Fruit fly (Drosophila melanogaster): ENCODE results near the gene CG13895.
A peak's percentile ranks its signal among the peaks of the same experiment; 100 is the strongest.

Gene CG13895

dm6 chr3L:703160-703793 lies 4.7 kb downstream of the CG13895 start:
- TF ChIP-seq CG10366 (GFP tag; IDR thresholded peaks at IDR 0.05) (no peak), Rfx (GFP tag; IDR thresholded peaks at IDR 0.05) (no peak), Dip3 (GFP tag; optimal IDR thresholded peaks at IDR 0.05) (no peak), Deaf1 (tag; optimal IDR thresholded peaks at IDR 0.05) (peak; percentile 23), Hmx (GFP tag; optimal IDR thresholded peaks at IDR 0.05) (no peak), CG14710 (tag; optimal IDR thresholded peaks at IDR 0.05) (no peak), CG2875 (GFP tag; optimal IDR thresholded peaks at IDR 0.05) (no peak), Camta (GFP tag; optimal IDR thresholded peaks at IDR 0.05) (no peak), CHES-1-like (GFP tag; optimal IDR thresholded peaks at IDR 0.05) (no peak), gcm (GFP tag; optimal IDR thresholded peaks at IDR 0.05) (no peak), Poxn (GFP tag; IDR thresholded peaks at IDR 0.05) (no peak), CG3995 (GFP tag; optimal IDR thresholded peaks at IDR 0.05) (no peak), Antp (GFP tag; optimal IDR thresholded peaks at IDR 0.05) (no peak), Asciz (GFP tag; optimal IDR thresholded peaks at IDR 0.05) (no peak), sens (GFP tag) (peak; percentile 42), cas (GFP tag; IDR thresholded peaks at IDR 0.05) (no peak), Mrtf (GFP tag; IDR thresholded peaks at IDR 0.05) (no peak), salm (tag; optimal IDR thresholded peaks at IDR 0.05) (no peak), CG13894 (tag; optimal IDR thresholded peaks at IDR 0.05) (peak; percentile 100), CG33557 (GFP tag; optimal IDR thresholded peaks at IDR 0.05) (no peak), Dip2 (GFP tag; IDR thresholded peaks at IDR 0.05) (no peak), phol (tag; optimal IDR thresholded peaks at IDR 0.05) (no peak), abd-A (tag; optimal IDR thresholded peaks at IDR 0.05) (no peak), lola (GFP tag; optimal IDR thresholded peaks at IDR 0.05) (no peak), Hr78 (GFP tag; optimal IDR thresholded peaks at IDR 0.05) (no peak), hkb (optimal IDR thresholded peaks at IDR 0.05) (no peak), hkb (GFP tag; IDR thresholded peaks at IDR 0.05) (no peak), row (GFP tag; IDR thresholded peaks at IDR 0.05) (0 out of 3 replicates have a peak, but pooled peaks have one; percentile 1), CG3163 (GFP tag; optimal IDR thresholded peaks at IDR 0.05) (no peak), cwo (GFP tag; optimal IDR thresholded peaks at IDR 0.05) (no peak), D19A (tag; optimal IDR thresholded peaks at IDR 0.05) (no peak), Jarid2 (GFP tag; optimal IDR thresholded peaks at IDR 0.05) (no peak)

- TF ChIP-seq ci (GFP tag; IDR thresholded peaks at IDR 0.05) (0 out of 3 replicates have a peak, but pooled peaks have one; percentile 27), jigr1 (GFP tag; IDR thresholded peaks at IDR 0.05) (no peak), peb (GFP tag; IDR thresholded peaks at IDR 0.05) (no peak), CG13894 (tag; optimal IDR thresholded peaks at IDR 0.05) (peak; percentile 98), usp (GFP tag; optimal IDR thresholded peaks at IDR 0.05) (no peak), CTCF (GFP tag; optimal IDR thresholded peaks at IDR 0.05) (no peak), CG15514 (GFP tag; optimal IDR thresholded peaks at IDR 0.05) (no peak), ara (GFP tag; IDR thresholded peaks at IDR 0.05) (no peak), ranshi (GFP tag; IDR thresholded peaks at IDR 0.05) (no peak), fu2 (GFP tag; optimal IDR thresholded peaks at IDR 0.05) (no peak), Deaf1 (tag; optimal IDR thresholded peaks at IDR 0.05) (peak; percentile 31), Ets65A (GFP tag) (peak; percentile 53), salm (tag; optimal IDR thresholded peaks at IDR 0.05) (no peak), crol (GFP tag; IDR thresholded peaks at IDR 0.05) (peak; percentile 33; the same call in 1 of the 2 replicates), sisA (GFP tag; IDR thresholded peaks at IDR 0.05) (no peak), ATbp (GFP tag; optimal IDR thresholded peaks at IDR 0.05) (no peak), tgo (GFP tag; IDR thresholded peaks at IDR 0.05) (no peak), dpn (GFP tag; optimal IDR thresholded peaks at IDR 0.05) (no peak), Med (GFP tag) (peak; percentile 45), Lpt (GFP tag; optimal IDR thresholded peaks at IDR 0.05) (no peak), CG7963 (GFP tag; IDR thresholded peaks at IDR 0.05; ENCODE audit: partially characterized antibody) (no peak), kni (GFP tag; optimal IDR thresholded peaks at IDR 0.05) (no peak)
Observed at dm6 chr3L:701798-702635, 6.0 kb downstream of the CG13895 start.

Data from whole organism, embryonic.